Worm (Caenorhabditis elegans) whole organism, L3 larva: Measurements from ENCODE around the gene Y37H2A.7.

Experiments
- ama-1 ChIP-seq: fragments of 150-350 bp; optimal IDR thresholded peaks from 2 replicates; lab custom pipeline; 2018
- lin-39 ChIP-seq: fragments of 150-350 bp; optimal IDR thresholded peaks from 2 replicates; lab custom pipeline; 2018; ENCODE audit warnings: missing biosample characterization, missing genetic modification reagents, missing genetic modification characterization
- mdl-1 ChIP-seq: fragments of 150-350 bp; optimal IDR thresholded peaks from 2 replicates; lab custom pipeline; 2014; ENCODE audit warnings: missing biosample characterization, missing genetic modification characterization
- nfya-1 ChIP-seq: sonication (generic microtip); optimal IDR thresholded peaks from 2 replicates; lab custom pipeline; 2017; ENCODE audit warnings: missing genetic modification characterization, mild to moderate bottlenecking, missing compliant biosample characterization, antibody characterized with exemption, moderate library complexity; ENCODE audit not compliant: insufficient read depth
- nhr-12 ChIP-seq: fragments of 150-350 bp; optimal IDR thresholded peaks from 2 replicates; lab custom pipeline; 2014; ENCODE audit warnings: missing biosample characterization, missing genetic modification characterization
- nhr-237 ChIP-seq: fragments of 150-350 bp; optimal IDR thresholded peaks from 2 replicates; lab custom pipeline; 2014; ENCODE audit warnings: missing biosample characterization, missing genetic modification characterization
- nhr-25 ChIP-seq: sonication (generic microtip); optimal IDR thresholded peaks from 2 replicates; lab custom pipeline; 2017; ENCODE audit warnings: missing biosample characterization, missing genetic modification characterization
- nhr-28 ChIP-seq: fragments of 150-350 bp; optimal IDR thresholded peaks from 2 replicates; lab custom pipeline; 2014; ENCODE audit warnings: missing biosample characterization, missing genetic modification characterization
- nhr-76 ChIP-seq: fragments of 150-350 bp; sonication (generic microtip); optimal IDR thresholded peaks from 5 replicates; lab custom pipeline; 2014; ENCODE audit warnings: missing biosample characterization, missing genetic modification characterization
- pqm-1 ChIP-seq: fragments of 150-350 bp; optimal IDR thresholded peaks from 2 replicates; lab custom pipeline; 2017; ENCODE audit warnings: missing biosample characterization, missing genetic modification characterization, inconsistent platforms
- snpc-4 ChIP-seq: fragments of 150-350 bp; optimal IDR thresholded peaks from 2 replicates; lab custom pipeline; 2014; ENCODE audit warnings: missing biosample characterization, missing genetic modification characterization
- tbx-2 ChIP-seq: sonication (generic microtip); optimal IDR thresholded peaks from 2 replicates; lab custom pipeline; 2016; ENCODE audit warnings: mild to moderate bottlenecking, missing genetic modification characterization, missing compliant biosample characterization
- unc-62 ChIP-seq: fragments of 150-350 bp; sonication (generic microtip); optimal IDR thresholded peaks from 4 replicates; lab custom pipeline; 2014; ENCODE audit warnings: missing biosample characterization, missing genetic modification reagents, missing genetic modification characterization

- TF ChIP-seq unc-62 (GFP tag; lab: Kevin White, UChicago) (no peak), lin-39 (no peak), nhr-12 (tag; lab: Kevin White, UChicago) (no peak), tbx-2 (no peak), nhr-76 (tag; lab: Kevin White, UChicago) (no peak), snpc-4 (tag; lab: Kevin White, UChicago) (no peak), nhr-237 (tag; lab: Kevin White, UChicago) (no peak), nfya-1 (tag; lab: Kevin White, UChicago) (no peak), nhr-28 (tag; lab: Kevin White, UChicago) (no peak), nhr-25 (no peak), mdl-1 (tag; lab: Kevin White, UChicago) (no peak), ama-1 (lab: Kevin White, UChicago) (no peak), pqm-1 (peak; percentile 66)
These were observed 23.4 kb upstream of the Y37H2A.7 start, which contains the start of gene clec-48 for ce11 chrV:18157707-18158106.
